Worm (Caenorhabditis elegans): ENCODE data around the gene Y37E11B.10.
A peak's percentile ranks its signal among the peaks of the same experiment; 100 is the strongest.

Gene Y37E11B.10

DNA sequence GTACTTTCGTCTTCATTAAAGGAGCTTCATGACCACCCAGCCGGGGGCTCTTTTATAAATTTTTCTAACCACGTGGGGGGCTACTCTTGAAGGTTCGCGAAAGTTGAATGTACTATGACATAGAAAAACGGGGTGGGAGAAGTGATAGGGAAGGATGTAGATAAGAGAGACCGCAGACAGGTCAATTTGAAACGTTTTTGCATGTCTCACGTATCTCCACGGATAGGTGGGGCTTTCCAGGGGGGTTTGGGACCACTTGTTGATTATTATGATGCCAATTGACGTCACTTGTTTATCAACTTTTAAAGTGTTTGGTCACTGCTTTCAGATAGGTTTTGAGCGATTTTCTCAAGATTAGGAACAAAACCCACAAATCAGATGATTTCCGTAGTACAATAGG is 41.3 kb upstream of the Y37E11B.10 start:
- peak; percentile 26 for TF ChIP-seq rnt-1 (tag; optimal IDR thresholded peaks at IDR 0.05)
- peak; percentile 62 for TF ChIP-seq nhr-85 (tag)
- peak; percentile 61 for TF ChIP-seq ztf-4 (tag; optimal IDR thresholded peaks at IDR 0.05)
- TF ChIP-seq nhr-19 (GFP tag; conservative IDR thresholded peaks at IDR 0.05) = peak; percentile 81
- peak; percentile 12 for TF ChIP-seq mep-1 (tag; optimal IDR thresholded peaks at IDR 0.05)
- TF ChIP-seq mdl-1 (tag; optimal IDR thresholded peaks at IDR 0.05) = peak in 1 of 2 experiments; percentile 71
- TF ChIP-seq unc-98 (GFP tag; IDR thresholded peaks at IDR 0.05) = 0 out of 2 replicates have a peak, but pooled peaks have one; percentile 27
- peak; percentile 55 for TF ChIP-seq mef-2 (tag; optimal IDR thresholded peaks at IDR 0.05)
- no peak for TF ChIP-seq ama-1 (optimal IDR thresholded peaks at IDR 0.05)
- peak; percentile 13 for TF ChIP-seq C16A3.4 (tag; optimal IDR thresholded peaks at IDR 0.05)
- no peak for TF ChIP-seq elt-2 (tag; optimal IDR thresholded peaks at IDR 0.05)
- TF ChIP-seq swsn-7 (tag; optimal IDR thresholded peaks at IDR 0.05) = peak; percentile 22
- peak; percentile 89 for TF ChIP-seq nhr-71 (tag; optimal IDR thresholded peaks at IDR 0.05)
- no peak for TF ChIP-seq hpl-2 (GFP tag; optimal IDR thresholded peaks at IDR 0.05)
- TF ChIP-seq unc-130 (tag; optimal IDR thresholded peaks at IDR 0.05) = peak; percentile 77
- no peak for TF ChIP-seq nhr-84 (tag; optimal IDR thresholded peaks at IDR 0.05)
- no peak for TF ChIP-seq efl-1 (optimal IDR thresholded peaks at IDR 0.05)
- TF ChIP-seq efl-1 (GFP tag; optimal IDR thresholded peaks at IDR 0.05 in 1 of 2) = no peak
- peak; percentile 10 for TF ChIP-seq tbx-2 (tag; optimal IDR thresholded peaks at IDR 0.05)
- peak; percentile 73 for TF ChIP-seq nhr-20 (tag; optimal IDR thresholded peaks at IDR 0.05)
- no peak for TF ChIP-seq sup-37 (GFP tag; optimal IDR thresholded peaks at IDR 0.05)
- TF ChIP-seq Y116A8C.19 (tag; optimal IDR thresholded peaks at IDR 0.05; ENCODE audit: borderline replicate concordance) = no peak
- peak; percentile 61 for TF ChIP-seq snu-23 (GFP tag; optimal IDR thresholded peaks at IDR 0.05)
- TF ChIP-seq lin-39 (tag; optimal IDR thresholded peaks at IDR 0.05) = peak; percentile 31
- peak; percentile 24 for TF ChIP-seq nhr-47 (tag; optimal IDR thresholded peaks at IDR 0.05)
- TF ChIP-seq lin-14 (GFP tag; optimal IDR thresholded peaks at IDR 0.05) = peak; percentile 75
- peak; percentile 30 for TF ChIP-seq lir-3 (tag; optimal IDR thresholded peaks at IDR 0.05; ENCODE audit: poor library complexity)
- no peak for TF ChIP-seq nhr-90 (tag; optimal IDR thresholded peaks at IDR 0.05; ENCODE audit: poor library complexity)
- TF ChIP-seq lsy-2 (tag; optimal IDR thresholded peaks at IDR 0.05) = peak; percentile 11 to 32
- TF ChIP-seq unc-30 (tag; optimal IDR thresholded peaks at IDR 0.05) = no peak
- no peak for TF ChIP-seq aly-2 (tag; optimal IDR thresholded peaks at IDR 0.05)
- no peak for TF ChIP-seq xbp-1 (tag; optimal IDR thresholded peaks at IDR 0.05)
- peak; percentile 23 for TF ChIP-seq blmp-1 (tag; optimal IDR thresholded peaks at IDR 0.05)

DNA sequence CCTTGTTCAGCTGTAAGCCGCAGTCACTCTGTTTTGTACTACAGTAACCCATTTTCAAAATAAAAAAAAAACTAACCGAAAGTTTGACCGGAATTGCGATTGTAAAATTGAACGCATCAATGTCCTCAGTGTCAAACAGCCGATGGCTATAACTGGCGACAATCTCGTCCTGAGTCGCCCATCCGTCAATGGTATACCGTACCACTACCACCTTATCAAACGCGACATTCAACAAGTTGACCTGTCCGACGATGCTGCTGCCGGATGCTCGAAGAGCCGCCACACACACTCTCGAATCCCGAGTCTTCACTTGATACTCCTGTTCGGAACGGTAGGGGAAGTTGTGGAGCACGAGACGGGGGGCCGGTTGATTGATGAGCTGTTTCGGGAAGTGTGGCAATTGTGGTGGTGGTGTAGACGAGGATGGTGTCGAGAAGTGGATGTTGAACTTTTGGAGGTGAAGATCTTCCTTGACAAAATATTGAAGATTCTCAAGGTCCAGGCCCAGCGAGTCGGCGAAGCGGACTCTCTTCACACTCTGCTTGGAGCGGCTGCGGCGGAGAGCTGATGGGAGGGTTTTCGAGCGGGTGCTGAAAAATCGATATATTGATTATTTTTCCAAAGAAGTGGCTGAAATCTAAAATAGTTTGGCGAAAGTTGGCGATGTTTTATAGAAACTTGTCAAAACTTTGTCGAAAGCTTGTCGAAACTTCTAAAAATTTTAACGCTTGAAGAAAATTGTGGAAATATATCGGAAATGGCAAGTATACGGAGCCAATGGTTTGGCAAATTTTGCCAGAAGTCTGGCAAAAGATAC is 40.3 kb upstream of the Y37E11B.10 start:
- no peak for TF ChIP-seq dsc-1 (tag; optimal IDR thresholded peaks at IDR 0.05)
- TF ChIP-seq nhr-85 (tag) = peak; percentile 7
- TF ChIP-seq mab-9 (GFP tag; IDR thresholded peaks at IDR 0.05) = peak; percentile 37; the same call in 1 of the 2 replicates

DNA sequence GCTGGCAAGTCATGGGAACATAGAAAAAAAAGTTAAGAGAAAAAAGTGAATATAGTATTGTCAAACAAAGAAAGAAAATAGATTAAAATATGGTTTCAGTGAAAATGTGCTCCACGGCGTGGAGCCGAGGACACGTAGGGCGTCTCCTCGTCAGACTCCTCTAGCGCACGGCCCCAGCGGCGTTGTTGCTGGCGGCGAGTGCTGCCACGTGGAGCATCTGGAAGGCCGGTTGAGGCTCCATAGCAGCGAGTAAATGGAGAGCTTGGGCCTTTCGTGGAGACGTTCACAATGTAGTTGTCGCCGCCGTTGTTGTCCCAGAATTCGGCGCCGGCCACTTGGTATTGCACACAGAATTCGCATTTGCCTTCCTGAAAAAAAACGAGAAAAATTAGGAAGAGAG is 39.2 kb upstream of the Y37E11B.10 start:
- TF ChIP-seq snpc-4 (tag; optimal IDR thresholded peaks at IDR 0.05) = no peak
- no peak for TF ChIP-seq efl-1 (optimal IDR thresholded peaks at IDR 0.05)
- peak in 1 of 2 experiments; percentile 39 for TF ChIP-seq efl-1 (GFP tag; optimal IDR thresholded peaks at IDR 0.05 in 1 of 2)
- TF ChIP-seq isw-1 (GFP tag; IDR thresholded peaks at IDR 0.05) = no peak

DNA sequence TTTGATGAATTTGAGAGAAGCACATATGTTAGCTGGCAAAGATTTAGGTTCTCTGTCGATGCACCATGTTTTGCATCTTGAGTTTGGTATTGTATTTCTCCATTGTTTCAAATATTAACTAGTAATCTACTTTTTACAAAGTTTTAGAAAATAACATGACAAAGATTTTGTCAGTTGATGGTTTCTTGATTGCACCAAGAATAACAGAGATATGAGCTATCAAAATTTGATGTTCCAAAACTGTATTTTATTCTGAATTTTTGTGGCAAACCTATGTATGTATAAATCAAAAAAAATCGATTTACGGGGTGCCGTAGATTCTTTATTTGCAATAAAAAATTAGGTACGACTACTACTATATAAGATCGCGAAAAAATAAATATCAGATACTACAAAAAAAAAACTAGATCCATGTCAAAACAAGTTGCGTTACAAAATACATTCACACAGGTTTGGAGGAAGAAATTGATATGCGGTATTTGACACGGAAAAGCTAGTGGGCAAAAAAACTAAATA is 38.7 kb upstream of the Y37E11B.10 start:
- TF ChIP-seq ceh-90 (tag; optimal IDR thresholded peaks at IDR 0.05) (no peak), nhr-47 (tag; optimal IDR thresholded peaks at IDR 0.05) (peak; percentile 9), nhr-71 (tag; optimal IDR thresholded peaks at IDR 0.05) (peak; percentile 61), tbx-2 (tag; optimal IDR thresholded peaks at IDR 0.05) (peak; percentile 18), nhr-28 (tag; optimal IDR thresholded peaks at IDR 0.05) (no peak), sup-37 (GFP tag; optimal IDR thresholded peaks at IDR 0.05) (no peak), mep-1 (tag; optimal IDR thresholded peaks at IDR 0.05) (peak; percentile 6), lsy-2 (tag; optimal IDR thresholded peaks at IDR 0.05) (peak in 1 of 2 experiments; percentile 66), ztf-4 (tag; optimal IDR thresholded peaks at IDR 0.05) (peak; percentile 90), nhr-85 (tag) (peak; percentile 62), ceh-88 (GFP tag; IDR thresholded peaks at IDR 0.05) (0 out of 2 replicates have a peak, but pooled peaks have one; percentile 32), efl-1 (optimal IDR thresholded peaks at IDR 0.05) (no peak), efl-1 (GFP tag; optimal IDR thresholded peaks at IDR 0.05 in 1 of 2) (peak in 1 of 2 experiments; percentile 79), dpl-1 (GFP tag; optimal IDR thresholded peaks at IDR 0.05) (no peak), aha-1 (tag; optimal IDR thresholded peaks at IDR 0.05) (no peak), lin-14 (GFP tag; optimal IDR thresholded peaks at IDR 0.05) (peak; percentile 13), nhr-20 (tag; optimal IDR thresholded peaks at IDR 0.05) (peak; percentile 8), aly-2 (tag; optimal IDR thresholded peaks at IDR 0.05) (peak; percentile 83), pax-3 (tag; optimal IDR thresholded peaks at IDR 0.05) (peak; percentile 19), ama-1 (optimal IDR thresholded peaks at IDR 0.05) (peak; percentile 26), snu-23 (GFP tag; optimal IDR thresholded peaks at IDR 0.05) (peak; percentile 32), nhr-90 (tag; optimal IDR thresholded peaks at IDR 0.05; ENCODE audit: poor library complexity) (peak; percentile 13)

Measured in whole organism, L1 larva.